Fruit fly (Drosophila melanogaster) whole organism, embryonic: ENCODE data around the gene CG6028.

Experiments
- BEAF-32 ChIP-seq: fragments of 200-800 bp; sonication (Bioruptor generic); optimal IDR thresholded peaks from 3 replicates; lab custom pipeline; 2017; ENCODE audit warnings: missing biosample characterization, missing genetic modification characterization, mild to moderate bottlenecking, moderate library complexity, missing genetic modification reagents
- Bdp1 ChIP-seq: fragments of 200-800 bp; sonication (Bioruptor generic); optimal IDR thresholded peaks from 3 replicates; lab custom pipeline; 2016; ENCODE audit warnings: missing biosample characterization, missing genetic modification characterization
- CG10147 ChIP-seq: fragments of 200-800 bp; sonication (Bioruptor generic); optimal IDR thresholded peaks from 2 replicates; lab custom pipeline; 2019; ENCODE audit warnings: missing biosample characterization, mild to moderate bottlenecking, missing genetic modification characterization, moderate library complexity
- CG12155 ChIP-seq: fragments of 200-800 bp; sonication (Bioruptor generic); optimal IDR thresholded peaks from 3 replicates; lab custom pipeline; 2016; ENCODE audit warnings: missing biosample characterization, missing genetic modification characterization
- CG12236 ChIP-seq: fragments of 200-800 bp; sonication (Bioruptor generic); optimal IDR thresholded peaks from 2 replicates; lab custom pipeline; 2016; ENCODE audit warnings: missing biosample characterization, missing genetic modification characterization
- CG12299 ChIP-seq: fragments of 200-800 bp; sonication (Bioruptor generic); optimal IDR thresholded peaks from 2 replicates; lab custom pipeline; 2018; ENCODE audit warnings: missing biosample characterization, mild to moderate bottlenecking, missing genetic modification characterization
- CG12659 ChIP-seq: fragments of 200-800 bp; sonication (Bioruptor generic); optimal IDR thresholded peaks from 3 replicates; lab custom pipeline; 2017; ENCODE audit warnings: mild to moderate bottlenecking, missing biosample characterization, missing genetic modification reagents, missing genetic modification characterization
- CG13775 ChIP-seq: fragments of 200-800 bp; sonication (Bioruptor generic); optimal IDR thresholded peaks from 3 replicates; lab custom pipeline; 2017; ENCODE audit warnings: missing biosample characterization, mild to moderate bottlenecking, missing genetic modification characterization
- CG14710 ChIP-seq: fragments of 200-800 bp; sonication (Bioruptor generic); optimal IDR thresholded peaks from 3 replicates; lab custom pipeline; 2019; ENCODE audit warnings: missing biosample characterization, mild to moderate bottlenecking, missing genetic modification characterization, moderate library complexity
- CG15073 ChIP-seq: fragments of 200-800 bp; sonication (Bioruptor generic); optimal IDR thresholded peaks from 2 replicates; lab custom pipeline; 2016; ENCODE audit warnings: missing biosample characterization, missing genetic modification characterization
- CG1529 ChIP-seq: fragments of 200-800 bp; sonication (Bioruptor generic); optimal IDR thresholded peaks from 3 replicates; lab custom pipeline; 2018; ENCODE audit warnings: missing biosample characterization, missing genetic modification characterization
- CG16813 ChIP-seq: fragments of 200-800 bp; sonication (Bioruptor generic); IDR thresholded peaks from 3 replicates; pipeline ENCODE4 v1.3.6; 2022; ENCODE audit warnings: missing biosample characterization, missing genetic modification characterization; ENCODE audit not compliant: partially characterized antibody
- CG17328 ChIP-seq: fragments of 200-800 bp; sonication (Bioruptor generic); IDR thresholded peaks from 2 replicates; pipeline ENCODE4 v1.3.6; 2022; ENCODE audit warnings: missing biosample characterization, missing genetic modification characterization
- CG18262 ChIP-seq: fragments of 200-800 bp; optimal IDR thresholded peaks from 3 replicates; lab custom pipeline; 2019; ENCODE audit warnings: missing biosample characterization, mild to moderate bottlenecking, missing genetic modification characterization, moderate library complexity
- CG18476 ChIP-seq: fragments of 200-800 bp; sonication (Bioruptor generic); optimal IDR thresholded peaks from 2 replicates; lab custom pipeline; 2016; ENCODE audit warnings: missing biosample characterization, mild to moderate bottlenecking, missing genetic modification characterization
- CG2116 ChIP-seq: fragments of 200-800 bp; sonication (Bioruptor generic); optimal IDR thresholded peaks from 3 replicates; lab custom pipeline; 2018; ENCODE audit warnings: missing biosample characterization, mild to moderate bottlenecking, missing genetic modification characterization
- CG4404 ChIP-seq: fragments of 200-800 bp; sonication (Bioruptor generic); IDR thresholded peaks from 2 replicates; pipeline ENCODE4 v1.3.6; 2022; ENCODE audit warnings: missing biosample characterization, missing genetic modification characterization
- CG6175 ChIP-seq: fragments of 200-800 bp; sonication (Bioruptor generic); IDR thresholded peaks from 3 replicates; pipeline ENCODE4 v1.3.6; 2022; ENCODE audit warnings: missing biosample characterization, missing genetic modification characterization
- CG6765 ChIP-seq: fragments of 200-800 bp; sonication (Bioruptor generic); optimal IDR thresholded peaks from 3 replicates; lab custom pipeline; 2017; ENCODE audit warnings: missing biosample characterization, mild to moderate bottlenecking, missing genetic modification characterization
- CG7928 ChIP-seq: fragments of 200-800 bp; sonication (Bioruptor generic); optimal IDR thresholded peaks from 2 replicates; lab custom pipeline; 2017; ENCODE audit warnings: missing biosample characterization, mild to moderate bottlenecking, missing genetic modification characterization
- CkIIα-i1 ChIP-seq: fragments of 200-800 bp; sonication (Bioruptor generic); IDR thresholded peaks from 2 replicates; pipeline ENCODE4 v1.3.6; 2022; ENCODE audit warnings: missing biosample characterization, missing genetic modification characterization
- CoRest ChIP-seq: fragments of 200-800 bp; sonication (Bioruptor generic); optimal IDR thresholded peaks from 3 replicates; lab custom pipeline; 2018; ENCODE audit warnings: missing biosample characterization, mild to moderate bottlenecking, missing genetic modification characterization, moderate library complexity
- D19B ChIP-seq: fragments of 200-800 bp; sonication (Bioruptor generic); optimal IDR thresholded peaks from 2 replicates; lab custom pipeline; 2017; ENCODE audit warnings: missing biosample characterization, mild to moderate bottlenecking, missing genetic modification characterization
- Dip2 ChIP-seq: fragments of 200-800 bp; sonication (Bioruptor generic); IDR thresholded peaks from 2 replicates; pipeline ENCODE4 v1.3.6; 2022; ENCODE audit warnings: missing biosample characterization, missing genetic modification characterization
- Ets65A ChIP-seq: fragments of 200-800 bp; sonication (Bioruptor generic); peaks from one replicate; lab custom pipeline; 2016; ENCODE audit warnings: missing biosample characterization, missing genetic modification characterization
- Med ChIP-seq: fragments of 200-800 bp; sonication (Bioruptor generic); peaks from one replicate; lab custom pipeline; 2016; ENCODE audit warnings: missing biosample characterization, missing genetic modification characterization, mild to moderate bottlenecking, inconsistent platforms, moderate library complexity
- NFAT ChIP-seq: fragments of 200-800 bp; sonication (Bioruptor generic); IDR thresholded peaks from 2 replicates; pipeline ENCODE4 v1.3.6; 2022; ENCODE audit warnings: missing biosample characterization, missing genetic modification characterization
- NK7.1 ChIP-seq: fragments of 200-800 bp; sonication (Bioruptor generic); optimal IDR thresholded peaks from 3 replicates; lab custom pipeline; 2016; ENCODE audit warnings: missing biosample characterization, missing genetic modification characterization
- Opbp ChIP-seq: fragments of 200-800 bp; sonication (Bioruptor generic); IDR thresholded peaks from 3 replicates; pipeline ENCODE4 v1.3.6; 2022; ENCODE audit warnings: missing biosample characterization, missing genetic modification characterization; ENCODE audit not compliant: partially characterized antibody
- Pdp1 ChIP-seq, 2 experiments: fragments of 200-800 bp; sonication (Bioruptor generic); optimal IDR thresholded peaks; 3 replicates each; lab custom pipeline; 2016; ENCODE audit warnings: missing biosample characterization in 2 of 2, missing genetic modification characterization in 2 of 2, mild to moderate bottlenecking in 1 of 2, moderate library complexity in 1 of 2
- Poxn ChIP-seq: fragments of 200-800 bp; sonication (Bioruptor generic); IDR thresholded peaks from 2 replicates; pipeline ENCODE4 v1.3.6; 2022; ENCODE audit warnings: missing biosample characterization, missing genetic modification characterization
- Sox100B ChIP-seq: fragments of 200-800 bp; sonication (Bioruptor generic); optimal IDR thresholded peaks from 3 replicates; lab custom pipeline; 2018; ENCODE audit warnings: missing biosample characterization, mild to moderate bottlenecking, missing genetic modification characterization
- bab2 ChIP-seq: fragments of 200-800 bp; sonication (Bioruptor generic); optimal IDR thresholded peaks from 2 replicates; lab custom pipeline; 2016; ENCODE audit warnings: missing biosample characterization, missing genetic modification characterization
- bbx ChIP-seq: fragments of 200-800 bp; sonication (Bioruptor generic); IDR thresholded peaks from 2 replicates; pipeline ENCODE4 v1.3.6; 2022; ENCODE audit warnings: missing biosample characterization, missing genetic modification characterization; ENCODE audit not compliant: partially characterized antibody
- ci ChIP-seq: fragments of 200-800 bp; sonication (Bioruptor generic); IDR thresholded peaks from 3 replicates; pipeline ENCODE4 v1.3.6; 2022; ENCODE audit warnings: missing biosample characterization, missing genetic modification characterization
- dimm ChIP-seq: fragments of 200-800 bp; sonication (Bioruptor generic); IDR thresholded peaks from 2 replicates; pipeline ENCODE4 v1.3.6; 2022; ENCODE audit warnings: missing biosample characterization, missing genetic modification characterization
- dm ChIP-seq: fragments of 200-800 bp; sonication (Bioruptor generic); optimal IDR thresholded peaks from 3 replicates; lab custom pipeline; 2016; ENCODE audit warnings: missing biosample characterization, missing genetic modification characterization
- gce ChIP-seq: fragments of 200-800 bp; sonication (Bioruptor generic); IDR thresholded peaks from 3 replicates; pipeline ENCODE4 v1.3.6; 2022; ENCODE audit warnings: missing biosample characterization, missing genetic modification characterization
- gro ChIP-seq: fragments of 200-800 bp; sonication (Bioruptor generic); optimal IDR thresholded peaks from 2 replicates; lab custom pipeline; 2016; ENCODE audit warnings: missing biosample characterization, missing genetic modification characterization
- inv ChIP-seq: fragments of 200-800 bp; sonication (Bioruptor generic); IDR thresholded peaks from 2 replicates; pipeline ENCODE4 v1.3.6; 2022; ENCODE audit warnings: missing biosample characterization, missing genetic modification characterization; ENCODE audit not compliant: partially characterized antibody
- mam ChIP-seq: fragments of 200-800 bp; sonication (Bioruptor generic); optimal IDR thresholded peaks from 3 replicates; lab custom pipeline; 2016; ENCODE audit warnings: missing biosample characterization, missing genetic modification characterization
- oc ChIP-seq: fragments of 200-800 bp; sonication (Bioruptor generic); optimal IDR thresholded peaks from 2 replicates; lab custom pipeline; 2018; ENCODE audit warnings: missing biosample characterization, mild to moderate bottlenecking, missing genetic modification characterization, moderate library complexity
- phol ChIP-seq: fragments of 200-800 bp; sonication (Bioruptor generic); optimal IDR thresholded peaks from 3 replicates; lab custom pipeline; 2018; ENCODE audit warnings: missing biosample characterization, mild to moderate bottlenecking, missing genetic modification characterization, moderate library complexity
- pzg ChIP-seq: fragments of 200-800 bp; sonication (Bioruptor generic); optimal IDR thresholded peaks from 3 replicates; lab custom pipeline; 2018; ENCODE audit warnings: missing biosample characterization, mild to moderate bottlenecking, missing genetic modification characterization, moderate library complexity
- repo ChIP-seq: fragments of 200-800 bp; sonication (Bioruptor generic); optimal IDR thresholded peaks from 2 replicates; lab custom pipeline; 2016; ENCODE audit warnings: missing biosample characterization, missing genetic modification characterization
- sc ChIP-seq, 3 experiments: fragments of >200 bp in 2 of 3; fragments of 200-800 bp in 1 of 3; sonication (Bioruptor generic) in 1 of 3; optimal IDR thresholded peaks; 2 replicates in 2 of 3; 3 replicates in 1 of 3; lab custom pipeline; 2017; ENCODE audit warnings: mild to moderate bottlenecking in 1 of 3, missing biosample characterization in 1 of 3, missing genetic modification characterization in 1 of 3, missing genetic modification reagents in 1 of 3
- slbo ChIP-seq: fragments of 200-800 bp; sonication (Bioruptor generic); IDR thresholded peaks from 2 replicates; pipeline ENCODE4 v1.3.6; 2022; ENCODE audit warnings: missing biosample characterization, missing genetic modification characterization
- slp2 ChIP-seq: fragments of 200-800 bp; sonication (Bioruptor generic); optimal IDR thresholded peaks from 2 replicates; lab custom pipeline; 2016; ENCODE audit warnings: missing biosample characterization, missing genetic modification characterization
- usp ChIP-seq: fragments of >200 bp; optimal IDR thresholded peaks from 2 replicates; lab custom pipeline; 2017; ENCODE audit warnings: missing biosample characterization, missing genetic modification characterization
- zen ChIP-seq: fragments of 200-800 bp; sonication (Bioruptor generic); optimal IDR thresholded peaks from 3 replicates; lab custom pipeline; 2018; ENCODE audit warnings: missing biosample characterization, mild to moderate bottlenecking, missing genetic modification characterization, moderate library complexity

CG6028 gene

DNA sequence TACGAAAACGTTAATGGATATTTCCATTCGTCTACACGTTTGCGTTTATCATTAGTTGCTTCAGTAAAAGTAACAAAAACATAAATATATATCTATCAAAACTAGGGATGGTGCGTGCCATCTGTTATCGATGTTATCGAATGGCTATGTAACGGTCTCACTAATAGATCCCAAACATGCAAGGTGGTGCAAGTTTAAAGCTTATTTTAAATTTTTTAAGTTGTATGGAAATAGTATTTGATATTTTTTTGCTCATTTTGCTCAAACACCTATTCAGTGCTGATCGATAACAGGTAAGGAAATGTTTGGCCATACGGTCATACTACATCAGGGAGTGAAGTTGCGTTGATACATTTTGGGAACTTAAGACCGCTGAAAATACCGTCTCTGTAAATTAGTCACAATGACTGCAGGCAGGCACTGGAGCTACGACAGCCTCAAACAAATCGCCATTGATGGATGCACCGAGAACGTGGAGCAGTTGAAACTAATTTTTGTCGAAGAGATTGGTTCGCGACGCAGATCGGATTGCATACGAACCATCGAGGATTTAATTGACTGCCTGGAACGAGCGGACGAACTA, 8.9 kb upstream of the CG6028 start, which contains the start of the genes CG45099, CG6015, pit and Fadd (continued):
- TF ChIP-seq CoRest (tag; lab: Kevin White, UChicago) (no peak), CG13775 (GFP tag; lab: Kevin White, UChicago) (no peak), zen (tag; lab: Kevin White, UChicago) (peak; percentile 30), inv (GFP tag; lab: Robert Waterston, UW) (peak; percentile 36; the same call in 1 of the 2 replicates), CG4404 (GFP tag; lab: Robert Waterston, UW) (no peak), Bdp1 (GFP tag; lab: Kevin White, UChicago) (no peak), gro (GFP tag; lab: Kevin White, UChicago) (no peak), oc (no peak), CG14710 (tag; lab: Kevin White, UChicago) (peak; percentile 57), CG6765 (GFP tag; lab: Kevin White, UChicago) (no peak), CG16813 (GFP tag; lab: Robert Waterston, UW) (peak; percentile 66), Sox100B (GFP tag; lab: Kevin White, UChicago) (no peak), slbo (0 out of 2 replicates have a peak, but pooled peaks have one; percentile 4), BEAF-32 (GFP tag; lab: Kevin White, UChicago) (peak; percentile 73), repo (GFP tag; lab: Kevin White, UChicago) (no peak), CG18262 (tag; lab: Kevin White, UChicago) (no peak), bab2 (GFP tag; lab: Kevin White, UChicago) (no peak), CkIIα-i1 (GFP tag; lab: Robert Waterston, UW) (no peak), slp2 (no peak), mam (GFP tag; lab: Kevin White, UChicago) (no peak), dimm (GFP tag; lab: Robert Waterston, UW) (no peak), Poxn (GFP tag; lab: Robert Waterston, UW) (no peak), dm (GFP tag; lab: Kevin White, UChicago) (peak; percentile 40), bbx (GFP tag; lab: Robert Waterston, UW) (peak; percentile 42; the same call in 1 of the 2 replicates), NFAT (GFP tag; lab: Robert Waterston, UW) (0 out of 2 replicates have a peak, but pooled peaks have one; percentile 11), CG2116 (GFP tag; lab: Kevin White, UChicago) (peak; percentile 74), Dip2 (GFP tag; lab: Robert Waterston, UW) (no peak), gce (GFP tag; lab: Robert Waterston, UW) (no peak), CG12236 (GFP tag; lab: Kevin White, UChicago) (no peak), CG6175 (GFP tag; lab: Robert Waterston, UW) (no peak), CG7928 (GFP tag; lab: Kevin White, UChicago) (peak; percentile 64), CG12659 (GFP tag; lab: Kevin White, UChicago) (peak; percentile 43), D19B (GFP tag; lab: Kevin White, UChicago) (no peak), Ets65A (peak; percentile 22), sc (optimal IDR thresholded peaks at IDR 0.05; lab: Kevin White, UChicago) (no peak), sc (GFP tag; optimal IDR thresholded peaks at IDR 0.05; lab: Kevin White, UChicago) (no peak), CG12299 (tag; lab: Kevin White, UChicago) (no peak), phol (tag; lab: Kevin White, UChicago) (peak; percentile 41), CG1529 (no peak), Pdp1 (GFP tag; optimal IDR thresholded peaks at IDR 0.05; lab: Kevin White, UChicago) (peak in 1 of 2 experiments; percentile 66), usp (GFP tag; lab: Kevin White, UChicago) (no peak), CG18476 (no peak), ci (GFP tag; lab: Robert Waterston, UW) (no peak), Med (GFP tag; lab: Kevin White, UChicago) (peak; percentile 92), Opbp (0 out of 3 replicates have a peak, but pooled peaks have one; percentile 45), CG10147 (no peak), CG17328 (GFP tag; lab: Robert Waterston, UW) (no peak), NK7.1 (GFP tag; lab: Kevin White, UChicago) (no peak), CG12155 (GFP tag; lab: Kevin White, UChicago) (no peak), pzg (GFP tag; lab: Kevin White, UChicago) (peak; percentile 66), CG15073 (GFP tag; lab: Kevin White, UChicago) (no peak)
